Fruit fly (Drosophila melanogaster) whole organism, wandering third instar larva: ENCODE results near the gene CG3581.

Source experiments
- CrebA ChIP-seq: fragments of 200-800 bp; sonication (Bioruptor generic); optimal IDR thresholded peaks from 2 replicates; lab custom pipeline; 2016; ENCODE audit warnings: missing biosample characterization, mild to moderate bottlenecking, missing genetic modification characterization, borderline replicate concordance
- Dfd ChIP-seq: fragments of >200 bp; optimal IDR thresholded peaks from 2 replicates; lab custom pipeline; 2017; ENCODE audit warnings: missing biosample characterization, missing genetic modification characterization
- Dif ChIP-seq: fragments of 200-275, 200-300 bp; sonication (Bioruptor generic); optimal IDR thresholded peaks from 2 replicates; lab custom pipeline; 2018; ENCODE audit warnings: missing biosample characterization, missing genetic modification characterization; ENCODE audit not compliant: partially characterized antibody
- Hr78 ChIP-seq: fragments of >200 bp; optimal IDR thresholded peaks from 2 replicates; lab custom pipeline; 2017; ENCODE audit warnings: missing biosample characterization, missing genetic modification characterization
- Hr83 ChIP-seq: fragments of 200-300 bp; sonication (Bioruptor generic); optimal IDR thresholded peaks from 2 replicates; lab custom pipeline; 2016; ENCODE audit warnings: missing biosample characterization, mild to moderate bottlenecking, missing genetic modification characterization, moderate library complexity; ENCODE audit not compliant: poor library complexity, severe bottlenecking
- Jra ChIP-seq: sonication (Bioruptor generic); optimal IDR thresholded peaks from 2 replicates; lab custom pipeline; 2016; ENCODE audit warnings: missing biosample characterization, missing genetic modification characterization
- Sp1 ChIP-seq: fragments of 200-800 bp; sonication (Bioruptor generic); optimal IDR thresholded peaks from 3 replicates; lab custom pipeline; 2019; ENCODE audit warnings: missing biosample characterization, mild to moderate bottlenecking, missing genetic modification characterization, moderate library complexity
- Vsx2 ChIP-seq: fragments of 200-300, 225-300 bp; sonication (Bioruptor generic); optimal IDR thresholded peaks from 2 replicates; lab custom pipeline; 2018; ENCODE audit warnings: missing biosample characterization, missing genetic modification characterization; ENCODE audit not compliant: partially characterized antibody
- br ChIP-seq: fragments of 200-800 bp; sonication (Bioruptor generic); optimal IDR thresholded peaks from 2 replicates; lab custom pipeline; 2016; ENCODE audit warnings: missing biosample characterization, missing genetic modification characterization
- brk ChIP-seq: fragments of 200-800 bp; sonication (Bioruptor generic); optimal IDR thresholded peaks from 2 replicates; lab custom pipeline; 2016; ENCODE audit warnings: missing biosample characterization, mild to moderate bottlenecking, missing genetic modification characterization
- dsf ChIP-seq: sonication (Bioruptor generic); optimal IDR thresholded peaks from 2 replicates; lab custom pipeline; 2016; ENCODE audit warnings: missing biosample characterization, missing genetic modification characterization, borderline replicate concordance
- ey ChIP-seq: fragments of 200-800 bp; sonication (Bioruptor generic); optimal IDR thresholded peaks from 2 replicates; lab custom pipeline; 2016; ENCODE audit warnings: missing biosample characterization, missing genetic modification characterization
- foxo ChIP-seq, 2 experiments: fragments of 200-800 bp; sonication (Bioruptor generic); optimal IDR thresholded peaks; 2 replicates in 1 of 2; 3 replicates in 1 of 2; lab custom pipeline; 2016 to 2017; ENCODE audit warnings: missing biosample characterization in 2 of 2, missing genetic modification characterization in 2 of 2
- fru ChIP-seq: fragments of 200-800 bp; sonication (Bioruptor generic); optimal IDR thresholded peaks from 3 replicates; lab custom pipeline; 2016; ENCODE audit warnings: missing biosample characterization, mild to moderate bottlenecking, missing genetic modification characterization
- pan ChIP-seq: fragments of >200 bp; optimal IDR thresholded peaks from 2 replicates; lab custom pipeline; 2017
- psq ChIP-seq: fragments of 200-800 bp; sonication (Bioruptor generic); optimal IDR thresholded peaks from 3 replicates; lab custom pipeline; 2017; ENCODE audit warnings: missing biosample characterization, mild to moderate bottlenecking, missing genetic modification characterization, moderate library complexity
- sage ChIP-seq: fragments of 200-800 bp; sonication (Bioruptor generic); optimal IDR thresholded peaks from 2 replicates; lab custom pipeline; 2016; ENCODE audit warnings: missing biosample characterization, mild to moderate bottlenecking, missing genetic modification characterization
- woc ChIP-seq: sonication (Bioruptor generic); optimal IDR thresholded peaks from 2 replicates; lab custom pipeline; 2016; ENCODE audit warnings: missing biosample characterization, mild to moderate bottlenecking, missing genetic modification characterization

CG3581 gene

DNA sequence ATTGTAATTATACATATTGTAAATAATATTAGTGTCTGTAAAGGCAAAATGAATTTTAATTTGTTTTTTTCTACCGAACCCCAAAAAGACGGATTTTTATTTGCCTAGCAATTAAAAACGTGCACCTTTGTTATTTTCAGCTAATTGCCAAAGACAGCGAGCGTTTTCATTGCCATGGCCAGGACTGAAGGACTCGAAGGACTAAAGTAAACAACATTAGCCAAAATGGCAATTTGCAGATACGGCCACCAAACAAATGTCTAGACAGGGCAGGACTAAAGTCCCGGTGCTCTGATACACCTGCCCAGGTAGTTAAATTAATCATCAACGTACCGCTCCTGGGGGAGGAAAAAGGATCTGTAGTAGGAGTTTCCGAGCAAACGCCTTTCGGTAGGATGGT lies 42.5 kb downstream of the CG3581 start:
- TF ChIP-seq Hr78 (GFP tag; lab: Kevin White, UChicago) (no peak), psq (GFP tag; lab: Kevin White, UChicago) (no peak)

DNA sequence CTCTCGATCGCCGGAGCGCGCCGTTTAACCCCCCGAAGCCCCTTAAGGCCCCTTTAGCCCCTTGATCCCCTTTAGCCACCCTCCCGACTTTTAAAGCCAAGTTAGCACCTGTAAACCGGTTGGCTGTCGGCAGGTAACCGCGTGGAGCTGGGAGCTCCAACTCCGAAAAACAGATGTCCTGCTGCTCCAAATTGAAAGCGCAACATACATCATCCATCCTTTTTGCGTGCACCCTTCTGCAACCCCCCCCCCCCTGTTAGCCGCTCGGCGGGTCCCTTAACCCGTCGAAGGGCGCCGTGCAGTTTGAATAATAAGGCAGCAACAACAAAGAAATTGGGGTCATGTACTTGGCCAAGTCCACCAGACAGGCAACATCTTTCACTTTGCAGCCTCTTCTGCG lies 45.9 kb downstream of the CG3581 start:
- TF ChIP-seq dsf (GFP tag; lab: Kevin White, UChicago) (no peak), Jra (GFP tag; lab: Kevin White, UChicago) (no peak), foxo (GFP tag; optimal IDR thresholded peaks at IDR 0.05; lab: Kevin White, UChicago) (no peak), Hr83 (GFP tag; lab: Kevin White, UChicago) (no peak), Dfd (GFP tag; lab: Kevin White, UChicago) (peak; percentile 31), CrebA (GFP tag; lab: Kevin White, UChicago) (no peak), Vsx2 (GFP tag; lab: Kevin White, UChicago) (peak; percentile 0), woc (no peak), pan (no peak), sage (GFP tag; lab: Kevin White, UChicago) (no peak), ey (no peak), fru (GFP tag; lab: Kevin White, UChicago) (peak; percentile 64), psq (GFP tag; lab: Kevin White, UChicago) (peak; percentile 73), br (GFP tag; lab: Kevin White, UChicago) (peak; percentile 15)

DNA sequence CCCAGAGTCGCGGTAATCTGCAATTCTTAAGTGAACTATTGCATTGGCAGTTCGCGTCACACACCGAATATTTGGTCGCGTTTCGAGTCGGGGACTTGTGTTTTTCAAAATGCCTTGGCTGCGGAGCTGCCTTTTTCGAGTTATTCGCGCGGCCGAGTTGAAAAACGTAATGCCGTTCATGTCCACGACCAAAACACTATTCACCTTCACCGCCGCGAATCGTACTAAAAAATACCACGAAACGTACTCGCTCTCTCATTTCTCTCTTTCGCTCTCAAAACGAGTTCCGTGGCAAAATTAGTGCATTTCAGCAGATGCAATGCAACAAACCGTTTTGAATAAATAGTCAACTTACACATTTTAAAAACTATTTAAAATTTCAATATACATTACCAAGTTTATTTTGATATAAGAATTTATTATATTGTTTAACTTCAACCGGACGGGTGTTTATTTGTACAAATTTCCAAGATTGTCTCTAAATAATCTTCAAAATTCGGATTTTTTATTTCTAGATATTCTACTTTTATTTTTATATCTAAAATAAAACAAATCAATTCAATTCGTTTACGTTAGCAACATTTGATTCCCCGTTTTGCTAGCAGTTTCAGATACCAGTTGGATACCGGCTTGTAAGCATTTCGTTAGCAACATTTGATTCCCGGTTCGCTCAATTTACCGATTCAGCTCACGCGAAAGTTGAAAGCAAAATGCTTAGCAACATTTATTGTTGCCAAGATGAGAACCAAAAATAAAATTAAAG lies 48.4 kb downstream of the CG3581 start, which contains the start of gene Delta:
Delta (minus strand) TSS at position 175 of the 763 bp plus-strand sequence.
- TF ChIP-seq brk (GFP tag; lab: Kevin White, UChicago) = peak; percentile 16
- TF ChIP-seq Dif = peak; percentile 36
- TF ChIP-seq Sp1 (GFP tag; lab: Kevin White, UChicago) = no peak
- TF ChIP-seq, all 38 proteins: peak for 2
